Worm (Caenorhabditis elegans) whole organism, midembryonic: ENCODE results near the gene npl-4.2.

Experiments used
- T22C8.4 ChIP-seq: fragments of 200-800 bp; sonication (Bioruptor generic); IDR thresholded peaks from 2 replicates; pipeline ENCODE4 v1.3.6; 2022; ENCODE audit warnings: missing genetic modification characterization, missing compliant biosample characterization
- cog-1 ChIP-seq: sonication (generic microtip); optimal IDR thresholded peaks from 2 replicates; lab custom pipeline; 2016; ENCODE audit warnings: missing genetic modification characterization, missing compliant biosample characterization
- klf-2 ChIP-seq: fragments of 200-800 bp; sonication (Bioruptor generic); conservative IDR thresholded peaks from 2 replicates; pipeline ENCODE4 v1.3.6; 2022; ENCODE audit warnings: missing genetic modification reagents, missing genetic modification characterization, missing compliant biosample characterization
- med-1 ChIP-seq: sonication (generic microtip); optimal IDR thresholded peaks from 2 replicates; lab custom pipeline; 2017; ENCODE audit warnings: missing genetic modification characterization, mild to moderate bottlenecking, missing compliant biosample characterization, antibody characterized with exemption, missing genetic modification reagents; ENCODE audit not compliant: insufficient read depth
- ref-1 ChIP-seq: fragments of 200-800 bp; sonication (Bioruptor generic); conservative IDR thresholded peaks from 2 replicates; pipeline ENCODE4 v1.3.6; 2022; ENCODE audit warnings: missing genetic modification reagents, missing genetic modification characterization, missing compliant biosample characterization
- ztf-23 ChIP-seq: fragments of 200-800 bp; sonication (Bioruptor generic); IDR thresholded peaks from 2 replicates; pipeline ENCODE4 v1.3.6; 2022; ENCODE audit warnings: missing genetic modification reagents, missing genetic modification characterization, missing compliant biosample characterization

ce11 chrII:5574925-5575324 is 47.8 kb upstream of the npl-4.2 start:
- TF ChIP-seq T22C8.4 (GFP tag; lab: Robert Waterston, UW) (no peak), ref-1 (no peak), klf-2 (GFP tag; lab: Robert Waterston, UW) (no peak), cog-1 (tag; lab: Kevin White, UChicago) (no peak), ztf-23 (GFP tag; lab: Robert Waterston, UW) (no peak), med-1 (GFP tag; lab: Kevin White, UChicago) (no peak)
